Fruit fly (Drosophila melanogaster) whole organism, prepupa: ENCODE measurements around the gene CG2533.

Experiments used
- CG8319 ChIP-seq: fragments of 200-800 bp; sonication (Bioruptor generic); optimal IDR thresholded peaks from 3 replicates; lab custom pipeline; 2016; ENCODE audit warnings: missing biosample characterization, missing genetic modification characterization
- OdsH ChIP-seq: fragments of 200-800 bp; sonication (Bioruptor generic); optimal IDR thresholded peaks from 3 replicates; lab custom pipeline; 2016; ENCODE audit warnings: missing biosample characterization, missing genetic modification characterization
- Sox15 ChIP-seq: fragments of 200-800 bp; sonication (Bioruptor generic); optimal IDR thresholded peaks from 3 replicates; lab custom pipeline; 2016; ENCODE audit warnings: missing biosample characterization, missing genetic modification characterization

DNA sequence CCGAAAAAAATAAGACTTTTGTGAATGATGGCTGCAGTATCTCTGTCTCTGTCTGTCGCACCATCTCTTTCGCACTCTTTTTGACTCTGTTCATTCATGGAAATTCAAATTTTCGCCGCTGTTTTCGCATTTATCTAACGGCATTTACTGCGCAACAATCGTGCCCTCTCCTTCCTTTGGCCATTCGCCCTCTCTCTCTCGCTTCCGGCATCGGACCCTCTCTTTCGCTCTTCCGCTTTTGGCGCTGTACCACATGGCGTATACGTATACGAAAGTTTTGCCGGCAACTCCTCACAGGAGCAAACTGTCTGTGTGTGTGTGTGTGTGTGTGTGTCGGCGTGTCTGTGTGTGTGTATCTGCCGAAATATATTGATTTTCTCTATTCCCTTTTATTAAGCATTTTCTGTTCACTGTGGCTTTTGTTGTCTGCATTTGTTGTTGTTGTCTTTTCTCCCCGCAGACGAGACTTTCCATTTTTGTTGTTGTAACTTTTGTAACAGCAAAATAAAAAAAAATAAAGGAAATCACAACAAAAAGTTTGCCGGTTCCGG lies 40.6 kb upstream of the CG2533 start:
- TF ChIP-seq CG8319 = no peak
- no peak for TF ChIP-seq OdsH (GFP tag; lab: Kevin White, UChicago)
- no peak for TF ChIP-seq Sox15
